Fruit fly (Drosophila melanogaster) whole organism, embryonic: ENCODE results near the gene CG7601.
A peak's percentile ranks its signal among the peaks of the same experiment; 100 is the strongest.

ENCODE experiments used
- BEAF-32 ChIP-seq: fragments of 200-800 bp; sonication (Bioruptor generic); optimal IDR thresholded peaks from 3 replicates; lab custom pipeline; 2017; ENCODE audit warnings: missing biosample characterization, missing genetic modification characterization, mild to moderate bottlenecking, moderate library complexity, missing genetic modification reagents
- CG10543 ChIP-seq: fragments of 200-800 bp; sonication (Bioruptor generic); optimal IDR thresholded peaks from 3 replicates; lab custom pipeline; 2017; ENCODE audit warnings: missing biosample characterization, mild to moderate bottlenecking, missing genetic modification characterization, moderate library complexity
- CG12236 ChIP-seq: fragments of 200-800 bp; sonication (Bioruptor generic); optimal IDR thresholded peaks from 2 replicates; lab custom pipeline; 2016; ENCODE audit warnings: missing biosample characterization, missing genetic modification characterization
- CG13287 ChIP-seq: fragments of 200-800 bp; sonication (Bioruptor generic); IDR thresholded peaks from 2 replicates; pipeline ENCODE4 v1.3.6; 2022; ENCODE audit warnings: missing biosample characterization, missing genetic modification characterization; ENCODE audit not compliant: partially characterized antibody
- CG14050 ChIP-seq: fragments of 200-800 bp; sonication (Bioruptor generic); IDR thresholded peaks from 3 replicates; pipeline ENCODE4 v1.3.6; 2022; ENCODE audit warnings: missing biosample characterization, missing genetic modification characterization
- CG15514 ChIP-seq: fragments of 200-800 bp; sonication (Bioruptor generic); optimal IDR thresholded peaks from 3 replicates; lab custom pipeline; 2017; ENCODE audit warnings: missing biosample characterization, missing genetic modification characterization, mild to moderate bottlenecking, moderate library complexity, missing genetic modification reagents
- CG15601 ChIP-seq: fragments of 200-800 bp; sonication (Bioruptor generic); optimal IDR thresholded peaks from 3 replicates; lab custom pipeline; 2019; ENCODE audit warnings: missing biosample characterization, mild to moderate bottlenecking, missing genetic modification characterization, moderate library complexity
- CG15696 ChIP-seq: fragments of 200-800 bp; sonication (Bioruptor generic); optimal IDR thresholded peaks from 2 replicates; lab custom pipeline; 2019; ENCODE audit warnings: missing biosample characterization, mild to moderate bottlenecking, missing genetic modification characterization, moderate library complexity
- CG1603 ChIP-seq: fragments of 200-800 bp; sonication (Bioruptor generic); optimal IDR thresholded peaks from 2 replicates; lab custom pipeline; 2019; ENCODE audit warnings: missing biosample characterization, mild to moderate bottlenecking, missing genetic modification characterization, moderate library complexity
- CG4617 ChIP-seq: fragments of 200-800 bp; sonication (Bioruptor generic); optimal IDR thresholded peaks from 3 replicates; lab custom pipeline; 2016; ENCODE audit warnings: missing biosample characterization, missing genetic modification characterization, borderline replicate concordance
- CG4730 ChIP-seq: fragments of 200-800 bp; sonication (Bioruptor generic); IDR thresholded peaks from 2 replicates; pipeline ENCODE4 v1.3.6; 2022; ENCODE audit warnings: missing biosample characterization, missing genetic modification characterization
- CG4820 ChIP-seq: fragments of 200-800 bp; sonication (Bioruptor generic); optimal IDR thresholded peaks from 3 replicates; lab custom pipeline; 2016; ENCODE audit warnings: missing biosample characterization, missing genetic modification characterization
- CG5245 ChIP-seq: fragments of 200-800 bp; sonication (Bioruptor generic); optimal IDR thresholded peaks from 3 replicates; lab custom pipeline; 2016; ENCODE audit warnings: missing biosample characterization, missing genetic modification characterization
- CG6272 ChIP-seq: fragments of 200-800 bp; sonication (Bioruptor generic); IDR thresholded peaks from 2 replicates; pipeline ENCODE4 v1.3.6; 2022; ENCODE audit warnings: missing biosample characterization, missing genetic modification characterization
- CG6765 ChIP-seq: fragments of 200-800 bp; sonication (Bioruptor generic); optimal IDR thresholded peaks from 3 replicates; lab custom pipeline; 2017; ENCODE audit warnings: missing biosample characterization, mild to moderate bottlenecking, missing genetic modification characterization
- Camta ChIP-seq: fragments of 200-800 bp; sonication (Bioruptor generic); optimal IDR thresholded peaks from 2 replicates; lab custom pipeline; 2016; ENCODE audit warnings: missing biosample characterization, missing genetic modification characterization
- D19A ChIP-seq: fragments of 200-800 bp; optimal IDR thresholded peaks from 3 replicates; lab custom pipeline; 2019; ENCODE audit warnings: missing biosample characterization, mild to moderate bottlenecking, missing genetic modification characterization, moderate library complexity
- Dek ChIP-seq: fragments of 200-800 bp; sonication (Bioruptor generic); optimal IDR thresholded peaks from 3 replicates; lab custom pipeline; 2019; ENCODE audit warnings: missing biosample characterization, mild to moderate bottlenecking, missing genetic modification characterization, moderate library complexity
- Drgx ChIP-seq: fragments of 200-800 bp; sonication (Bioruptor generic); IDR thresholded peaks from 2 replicates; pipeline ENCODE4 v1.3.6; 2022; ENCODE audit warnings: missing biosample characterization, missing genetic modification characterization
- H2.0 ChIP-seq: fragments of 200-800 bp; sonication (Bioruptor generic); IDR thresholded peaks from 2 replicates; pipeline ENCODE4 v1.3.6; 2022; ENCODE audit warnings: missing biosample characterization, missing genetic modification characterization
- HHEX ChIP-seq: fragments of 200-800 bp; sonication (Bioruptor generic); optimal IDR thresholded peaks from 3 replicates; lab custom pipeline; 2017; ENCODE audit warnings: missing biosample characterization, mild to moderate bottlenecking, missing genetic modification characterization, missing genetic modification reagents
- HLH4C ChIP-seq: fragments of 200-800 bp; sonication (Bioruptor generic); IDR thresholded peaks from 3 replicates; pipeline ENCODE4 v1.3.6; 2022; ENCODE audit warnings: missing biosample characterization, missing genetic modification characterization; ENCODE audit not compliant: partially characterized antibody
- HLH54F ChIP-seq: fragments of 200-800 bp; sonication (Bioruptor generic); optimal IDR thresholded peaks from 3 replicates; lab custom pipeline; 2016; ENCODE audit warnings: missing biosample characterization, missing genetic modification characterization
- Hey ChIP-seq: fragments of 200-800 bp; sonication (Bioruptor generic); optimal IDR thresholded peaks from 3 replicates; lab custom pipeline; 2018; ENCODE audit warnings: missing biosample characterization, mild to moderate bottlenecking, missing genetic modification characterization
- HmgD ChIP-seq: fragments of 200-800 bp; sonication (Bioruptor generic); optimal IDR thresholded peaks from 3 replicates; lab custom pipeline; 2016; ENCODE audit warnings: missing biosample characterization, missing genetic modification characterization
- Hr51 ChIP-seq, 2 experiments: fragments of 200-800 bp; sonication (Bioruptor generic); optimal IDR thresholded peaks; 2 replicates in 1 of 2; 3 replicates in 1 of 2; lab custom pipeline; 2016 to 2018; ENCODE audit warnings: missing biosample characterization in 2 of 2, missing genetic modification characterization in 2 of 2, mild to moderate bottlenecking in 1 of 2, moderate library complexity in 1 of 2
- Lhr ChIP-seq: fragments of 200-800 bp; sonication (Bioruptor generic); optimal IDR thresholded peaks from 3 replicates; lab custom pipeline; 2017; ENCODE audit warnings: mild to moderate bottlenecking, missing biosample characterization, missing genetic modification reagents, missing genetic modification characterization
- MTF-1 ChIP-seq: fragments of 200-800 bp; sonication (Bioruptor generic); optimal IDR thresholded peaks from 2 replicates; lab custom pipeline; 2018; ENCODE audit warnings: missing biosample characterization, mild to moderate bottlenecking, missing genetic modification characterization, borderline replicate concordance
- Mad ChIP-seq: fragments of 200-800 bp; sonication (Bioruptor generic); optimal IDR thresholded peaks from 2 replicates; lab custom pipeline; 2016; ENCODE audit warnings: missing biosample characterization, missing genetic modification characterization
- Oaz ChIP-seq: fragments of 200-800 bp; sonication (Bioruptor generic); IDR thresholded peaks from 2 replicates; pipeline ENCODE4 v1.3.6; 2022; ENCODE audit warnings: missing biosample characterization, missing genetic modification characterization
- PHDP ChIP-seq: fragments of 200-800 bp; sonication (Bioruptor generic); optimal IDR thresholded peaks from 3 replicates; lab custom pipeline; 2018; ENCODE audit warnings: missing biosample characterization, mild to moderate bottlenecking, missing genetic modification characterization, moderate library complexity
- Scr ChIP-seq: fragments of 200-800 bp; sonication (Bioruptor generic); IDR thresholded peaks from 2 replicates; pipeline ENCODE4 v1.3.6; 2022; ENCODE audit warnings: missing biosample characterization, missing genetic modification characterization; ENCODE audit not compliant: partially characterized antibody
- Sin3A ChIP-seq: fragments of >200 bp; optimal IDR thresholded peaks from 2 replicates; lab custom pipeline; 2018
- Six4 ChIP-seq: fragments of 200-800 bp; sonication (Bioruptor generic); optimal IDR thresholded peaks from 2 replicates; lab custom pipeline; 2016; ENCODE audit warnings: missing biosample characterization, missing genetic modification characterization
- Ssrp ChIP-seq: fragments of 200-800 bp; sonication (Bioruptor generic); optimal IDR thresholded peaks from 2 replicates; lab custom pipeline; 2018; ENCODE audit warnings: missing biosample characterization, mild to moderate bottlenecking, missing genetic modification characterization, moderate library complexity
- Taf1 ChIP-seq: fragments of 200-800 bp; sonication (Bioruptor generic); IDR thresholded peaks from 2 replicates; pipeline ENCODE4 v1.3.6; 2022; ENCODE audit warnings: missing biosample characterization, missing genetic modification characterization
- Xbp1 ChIP-seq: fragments of 200-800 bp; sonication (Bioruptor generic); optimal IDR thresholded peaks from 3 replicates; lab custom pipeline; 2016; ENCODE audit warnings: missing biosample characterization, mild to moderate bottlenecking, missing genetic modification characterization
- bab2 ChIP-seq: fragments of 200-800 bp; sonication (Bioruptor generic); optimal IDR thresholded peaks from 2 replicates; lab custom pipeline; 2016; ENCODE audit warnings: missing biosample characterization, missing genetic modification characterization
- dan ChIP-seq: fragments of 200-800 bp; sonication (Bioruptor generic); IDR thresholded peaks from 2 replicates; pipeline ENCODE4 v1.3.6; 2022; ENCODE audit warnings: missing biosample characterization, missing genetic modification characterization
- gt ChIP-seq: fragments of 200-800 bp; sonication (Bioruptor generic); IDR thresholded peaks from 2 replicates; pipeline ENCODE4 v1.3.6; 2022; ENCODE audit warnings: missing biosample characterization, missing genetic modification characterization
- h ChIP-seq: fragments of >200 bp; optimal IDR thresholded peaks from 2 replicates; lab custom pipeline; 2017
- insv ChIP-seq, 2 experiments: fragments of 200-800 bp; sonication (Bioruptor generic); optimal IDR thresholded peaks; 3 replicates each; lab custom pipeline; 2016 to 2018; ENCODE audit warnings: missing biosample characterization in 2 of 2, missing genetic modification characterization in 2 of 2
- jing ChIP-seq: fragments of 200-800 bp; sonication (Bioruptor generic); optimal IDR thresholded peaks from 2 replicates; lab custom pipeline; 2018; ENCODE audit warnings: missing biosample characterization, mild to moderate bottlenecking, missing genetic modification characterization
- lilli ChIP-seq: fragments of 200-800 bp; sonication (Bioruptor generic); optimal IDR thresholded peaks from 3 replicates; lab custom pipeline; 2016; ENCODE audit warnings: missing biosample characterization, missing genetic modification characterization
- pros ChIP-seq: fragments of 200-800 bp; sonication (Bioruptor generic); optimal IDR thresholded peaks from 3 replicates; lab custom pipeline; 2019; ENCODE audit warnings: missing biosample characterization, mild to moderate bottlenecking, missing genetic modification characterization, moderate library complexity
- ranshi ChIP-seq: fragments of 200-800 bp; sonication (Bioruptor generic); IDR thresholded peaks from 2 replicates; pipeline ENCODE4 v1.3.6; 2022; ENCODE audit warnings: missing biosample characterization, missing genetic modification characterization
- salm ChIP-seq: fragments of 200-800 bp; sonication (Bioruptor generic); optimal IDR thresholded peaks from 2 replicates; lab custom pipeline; 2018; ENCODE audit warnings: missing biosample characterization, mild to moderate bottlenecking, missing genetic modification characterization
- so ChIP-seq: fragments of 200-800 bp; sonication (Bioruptor generic); IDR thresholded peaks from 3 replicates; pipeline ENCODE4 v1.3.6; 2022; ENCODE audit warnings: missing biosample characterization, missing genetic modification characterization
- sr ChIP-seq: fragments of 200-800 bp; sonication (Bioruptor generic); IDR thresholded peaks from 3 replicates; pipeline ENCODE4 v1.3.6; 2022; ENCODE audit warnings: missing biosample characterization, missing genetic modification characterization
- tup ChIP-seq: fragments of 200-800 bp; sonication (Bioruptor generic); optimal IDR thresholded peaks from 2 replicates; lab custom pipeline; 2016; ENCODE audit warnings: missing biosample characterization, mild to moderate bottlenecking, missing genetic modification characterization, moderate library complexity
- vvl ChIP-seq: fragments of 200-800 bp; sonication (Bioruptor generic); IDR thresholded peaks from 2 replicates; pipeline ENCODE4 v1.3.6; 2022; ENCODE audit warnings: missing biosample characterization, missing genetic modification characterization

The CG7601 gene

DNA sequence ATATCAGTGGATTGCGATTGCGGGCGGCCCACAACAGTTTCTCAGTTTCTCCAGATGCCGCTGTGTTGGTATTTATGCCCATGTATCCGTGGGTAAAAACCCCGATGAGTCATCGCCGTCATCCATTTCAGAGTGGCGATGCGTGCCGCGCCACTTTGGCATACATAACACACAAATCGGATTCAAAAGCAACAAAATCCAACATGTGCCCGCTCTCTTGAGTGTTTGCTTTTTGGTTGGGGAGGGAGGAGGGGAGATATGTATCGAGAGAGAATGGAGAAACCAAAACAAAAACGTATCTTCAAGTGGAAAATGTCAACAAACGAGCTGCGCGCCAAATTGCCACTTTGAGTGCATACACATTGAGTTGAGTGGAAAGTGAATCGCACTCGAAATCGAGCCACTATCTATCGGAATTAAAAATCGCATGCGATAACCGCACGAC lies 35.1 kb upstream of the CG7601 start (continued):
- peak; percentile 55 for TF ChIP-seq Scr (GFP tag; lab: Robert Waterston, UW)
- TF ChIP-seq H2.0 (GFP tag; lab: Robert Waterston, UW) = no peak
- no peak for TF ChIP-seq Sin3A (lab: Kevin White, UChicago)
- TF ChIP-seq h (lab: Kevin White, UChicago) = no peak
- TF ChIP-seq sr = no peak
- no peak for TF ChIP-seq Xbp1 (GFP tag; lab: Kevin White, UChicago)
- TF ChIP-seq D19A = peak; percentile 17
- peak; percentile 51; the same call in 1 of the 3 replicates for TF ChIP-seq so (GFP tag; lab: Robert Waterston, UW)
- TF ChIP-seq salm = peak; percentile 16
- TF ChIP-seq Hr51 (GFP tag; optimal IDR thresholded peaks at IDR 0.05; lab: Kevin White, UChicago) = peak in 1 of 2 experiments; percentile 4
- no peak for TF ChIP-seq Mad (GFP tag; lab: Kevin White, UChicago)
- no peak for TF ChIP-seq CG4730
- TF ChIP-seq Taf1 (GFP tag; lab: Robert Waterston, UW) = no peak
- no peak for TF ChIP-seq HmgD
- no peak for TF ChIP-seq gt (GFP tag; lab: Robert Waterston, UW)
- no peak for TF ChIP-seq Ssrp (tag; lab: Kevin White, UChicago)
- peak in 1 of 2 experiments; percentile 65 for TF ChIP-seq insv (GFP tag; optimal IDR thresholded peaks at IDR 0.05; lab: Kevin White, UChicago)
- peak; percentile 63 for TF ChIP-seq pros (GFP tag; lab: Kevin White, UChicago)
- TF ChIP-seq Dek (tag; lab: Kevin White, UChicago) = no peak
- TF ChIP-seq bab2 (GFP tag; lab: Kevin White, UChicago) = no peak
- TF ChIP-seq BEAF-32 (GFP tag; lab: Kevin White, UChicago) = no peak
- no peak; the same call in 1 of the 2 replicates for TF ChIP-seq ranshi (GFP tag; lab: Robert Waterston, UW)
- TF ChIP-seq dan (GFP tag; lab: Robert Waterston, UW) = no peak
- TF ChIP-seq HLH54F = no peak
- peak; percentile 52; the same call in 1 of the 2 replicates for TF ChIP-seq vvl (GFP tag; lab: Robert Waterston, UW)
- no peak for TF ChIP-seq MTF-1 (GFP tag; lab: Kevin White, UChicago)
- peak; percentile 16 for TF ChIP-seq Hey
- peak; percentile 68 for TF ChIP-seq CG13287 (GFP tag; lab: Robert Waterston, UW)
- no peak for TF ChIP-seq jing
- TF ChIP-seq PHDP (tag; lab: Kevin White, UChicago) = peak; percentile 8
- peak; percentile 38 for TF ChIP-seq CG15601 (tag; lab: Kevin White, UChicago)
- no peak for TF ChIP-seq CG4617 (GFP tag; lab: Kevin White, UChicago)
- TF ChIP-seq Camta (GFP tag; lab: Kevin White, UChicago) = no peak
- TF ChIP-seq CG10543 = no peak
- no peak for TF ChIP-seq CG15696 (tag; lab: Kevin White, UChicago)
- no peak for TF ChIP-seq Six4 (GFP tag; lab: Kevin White, UChicago)
- no peak for TF ChIP-seq CG14050 (GFP tag; lab: Robert Waterston, UW)
- no peak for TF ChIP-seq CG6272 (GFP tag; lab: Robert Waterston, UW)
- no peak for TF ChIP-seq Oaz (GFP tag; lab: Robert Waterston, UW)
- no peak for TF ChIP-seq CG6765 (GFP tag; lab: Kevin White, UChicago)
- TF ChIP-seq CG15514 (GFP tag; lab: Kevin White, UChicago) = no peak
- no peak for TF ChIP-seq CG12236 (GFP tag; lab: Kevin White, UChicago)
- no peak for TF ChIP-seq Drgx (GFP tag; lab: Robert Waterston, UW)
- no peak for TF ChIP-seq CG5245 (GFP tag; lab: Kevin White, UChicago)
- no peak for TF ChIP-seq lilli (GFP tag; lab: Kevin White, UChicago)
- TF ChIP-seq tup (GFP tag; lab: Kevin White, UChicago) = no peak
- TF ChIP-seq CG4820 (GFP tag; lab: Kevin White, UChicago) = no peak
- TF ChIP-seq HHEX (GFP tag; lab: Kevin White, UChicago) = no peak
- TF ChIP-seq CG1603 = no peak
- no peak for TF ChIP-seq Lhr (GFP tag; lab: Kevin White, UChicago)
- peak; percentile 33; the same call in 1 of the 3 replicates for TF ChIP-seq HLH4C (GFP tag; lab: Robert Waterston, UW)
